Worm (Caenorhabditis elegans): Measurements from ENCODE around the gene hach-1.
A peak's percentile ranks its signal among the peaks of the same experiment; 100 is the strongest.

Gene hach-1

DNA sequence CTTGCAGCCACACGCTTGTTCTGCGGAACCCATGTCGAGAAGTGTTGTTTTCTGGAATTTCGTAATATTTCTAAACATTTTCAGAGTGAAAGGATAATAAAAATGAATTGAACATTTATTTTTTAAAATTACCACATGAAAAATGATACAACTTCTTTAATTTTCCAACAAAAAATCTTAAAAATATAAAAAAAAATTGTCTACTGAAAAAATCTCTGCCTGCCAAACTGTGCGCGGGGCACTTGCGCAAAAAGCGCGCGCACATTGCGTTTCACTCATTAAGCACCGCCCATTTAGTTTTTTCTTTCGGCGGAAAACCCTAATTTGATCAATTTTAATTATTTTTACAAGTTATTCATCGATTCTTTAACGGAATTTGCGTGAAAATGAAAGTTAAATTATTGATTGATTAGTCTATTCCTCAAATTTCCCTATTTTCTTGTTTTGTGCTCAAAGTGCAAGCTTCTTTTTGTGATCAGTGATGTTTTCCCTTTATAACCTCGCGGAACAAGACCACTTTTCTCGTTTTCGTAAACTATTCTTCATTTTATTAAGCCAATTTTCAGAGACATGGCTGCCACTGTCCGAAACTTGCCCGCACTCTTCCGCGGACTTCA is at the start of gene hach-1, which contains the start of gene nmad-1 (continued):
- TF ChIP-seq rbr-2 (tag; optimal IDR thresholded peaks at IDR 0.05) (peak; percentile 75), vab-7 (GFP tag; IDR thresholded peaks at IDR 0.05) (peak; percentile 73), ctbp-1 (GFP tag; IDR thresholded peaks at IDR 0.05) (peak; percentile 58), unc-130 (GFP tag; optimal IDR thresholded peaks at IDR 0.05) (peak; percentile 53), snpc-1.2 (GFP tag; IDR thresholded peaks at IDR 0.05) (no peak), F37D6.2 (tag; optimal IDR thresholded peaks at IDR 0.05) (peak; percentile 26), duxl-1 (tag; optimal IDR thresholded peaks at IDR 0.05; ENCODE audit: poor library complexity) (peak; percentile 89), nhr-6 (tag; optimal IDR thresholded peaks at IDR 0.05) (peak; percentile 48), F10B5.3 (tag; optimal IDR thresholded peaks at IDR 0.05) (peak; percentile 14), tra-1 (GFP tag; IDR thresholded peaks at IDR 0.05) (no peak), ama-1 (optimal IDR thresholded peaks at IDR 0.05) (no peak), arid-1 (GFP tag; conservative IDR thresholded peaks at IDR 0.05) (0 out of 2 replicates have a peak, but pooled peaks have one; percentile 47), lin-13 (GFP tag; optimal IDR thresholded peaks at IDR 0.05) (peak; percentile 43), php-3 (GFP tag; IDR thresholded peaks at IDR 0.05) (0 out of 2 replicates have a peak, but pooled peaks have one; percentile 46)

DNA sequence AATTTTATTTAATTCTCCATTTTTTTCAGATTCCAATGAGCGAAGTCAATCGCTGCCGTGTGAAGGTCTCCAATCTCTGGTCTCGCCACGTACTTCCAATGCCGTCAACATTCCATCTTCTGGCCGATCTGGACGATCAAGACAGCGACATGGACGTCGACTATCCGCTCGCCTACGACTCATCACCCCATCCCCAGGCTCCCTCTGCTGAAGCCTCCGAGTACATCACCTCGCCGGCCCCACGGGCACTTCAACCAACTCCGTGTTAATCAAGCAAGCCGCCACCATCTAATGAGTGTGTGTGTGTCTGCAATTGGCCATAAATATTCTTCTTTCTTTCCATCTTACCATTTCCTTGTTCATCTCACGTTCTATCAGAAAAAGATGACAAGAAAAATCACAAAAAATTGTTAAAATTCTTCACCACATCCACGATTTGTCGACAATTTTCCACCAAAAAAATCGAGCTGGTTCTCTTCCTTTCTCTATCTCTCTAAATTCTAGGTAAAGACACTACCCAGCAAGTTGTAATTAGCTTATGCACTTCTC is 49.7 kb upstream of the hach-1 start:
- no peak for TF ChIP-seq dmd-8 (GFP tag; IDR thresholded peaks at IDR 0.05)
- peak; percentile 29 for TF ChIP-seq zfp-3 (GFP tag; conservative IDR thresholded peaks at IDR 0.05)
- no peak for TF ChIP-seq gei-8 (GFP tag; optimal IDR thresholded peaks at IDR 0.05)
- 0 out of 2 replicates have a peak, but pooled peaks have one; percentile 7 for TF ChIP-seq lin-29 (GFP tag; IDR thresholded peaks at IDR 0.05)
- TF ChIP-seq nhr-77 (tag; optimal IDR thresholded peaks at IDR 0.05) = peak; percentile 54
- TF ChIP-seq nhr-111 (GFP tag; optimal IDR thresholded peaks at IDR 0.05) = no peak
- no peak for TF ChIP-seq ztf-11 (tag; optimal IDR thresholded peaks at IDR 0.05)
- no peak for TF ChIP-seq zip-2 (tag; optimal IDR thresholded peaks at IDR 0.05)
- peak; percentile 35; the same call in 1 of the 2 replicates for TF ChIP-seq egl-43 (GFP tag; IDR thresholded peaks at IDR 0.05)
- TF ChIP-seq zfp-2 (tag; optimal IDR thresholded peaks at IDR 0.05) = no peak
- TF ChIP-seq nhr-76 (tag; optimal IDR thresholded peaks at IDR 0.05) = no peak
- TF ChIP-seq aha-1 (tag) = peak; percentile 88
- peak; percentile 7; the same call in 1 of the 2 replicates for TF ChIP-seq pha-4 (GFP tag; IDR thresholded peaks at IDR 0.05)
- TF ChIP-seq pha-4 (tag; optimal IDR thresholded peaks at IDR 0.05) = no peak
- TF ChIP-seq lim-7 (GFP tag; IDR thresholded peaks at IDR 0.05) = 0 out of 2 replicates have a peak, but pooled peaks have one; percentile 51

ce11 chrIII:5506023-5506597 is 49.1 kb upstream of the hach-1 start:
- TF ChIP-seq rbr-2 (tag; optimal IDR thresholded peaks at IDR 0.05) (peak; percentile 4), nhr-111 (GFP tag; optimal IDR thresholded peaks at IDR 0.05) (peak; percentile 50), sdz-12 (GFP tag; optimal IDR thresholded peaks at IDR 0.05) (peak; percentile 10), set-16 (GFP tag; IDR thresholded peaks at IDR 0.05) (no peak), ceh-32 (tag; optimal IDR thresholded peaks at IDR 0.05; ENCODE audit: poor library complexity) (no peak), nhr-77 (tag; optimal IDR thresholded peaks at IDR 0.05) (no peak), aha-1 (tag) (peak; percentile 99), hlh-30 (tag; optimal IDR thresholded peaks at IDR 0.05; ENCODE audit: insufficient read depth) (peak; percentile 44), dmd-9 (GFP tag; IDR thresholded peaks at IDR 0.05) (peak; percentile 50; the same call in 1 of the 2 replicates), ama-1 (optimal IDR thresholded peaks at IDR 0.05) (peak; percentile 86), nhr-102 (tag; optimal IDR thresholded peaks at IDR 0.05) (peak; percentile 44), daf-16 (GFP tag; optimal IDR thresholded peaks at IDR 0.05) (no peak), daf-16 (tag; optimal IDR thresholded peaks at IDR 0.05) (peak; percentile 32), ceh-20 (GFP tag; IDR thresholded peaks at IDR 0.05) (no peak), egl-27 (tag; optimal IDR thresholded peaks at IDR 0.05) (no peak), dmd-6 (GFP tag; IDR thresholded peaks at IDR 0.05) (peak; percentile 7; the same call in 1 of the 2 replicates), daf-12 (tag; optimal IDR thresholded peaks at IDR 0.05) (no peak), aly-2 (tag; optimal IDR thresholded peaks at IDR 0.05) (no peak), T26A8.4 (GFP tag; IDR thresholded peaks at IDR 0.05) (peak; percentile 76), unc-130 (GFP tag; optimal IDR thresholded peaks at IDR 0.05) (no peak), Y48G9A.11 (GFP tag; IDR thresholded peaks at IDR 0.05) (no peak), spr-3 (GFP tag; optimal IDR thresholded peaks at IDR 0.05) (no peak), lin-29 (GFP tag; IDR thresholded peaks at IDR 0.05) (no peak), dmd-8 (GFP tag; IDR thresholded peaks at IDR 0.05) (0 out of 2 replicates have a peak, but pooled peaks have one; percentile 33), lim-7 (GFP tag; IDR thresholded peaks at IDR 0.05) (peak; percentile 43; the same call in 1 of the 2 replicates), Y5F2A.4 (GFP tag; optimal IDR thresholded peaks at IDR 0.05) (no peak)

Data from whole organism, L4 larva.